Fruit fly (Drosophila melanogaster) whole organism, embryonic: ENCODE results near the gene CG8319.

Experiments used
- B-H1 ChIP-seq: fragments of 200-800 bp; sonication (Bioruptor generic); IDR thresholded peaks from 3 replicates; pipeline ENCODE4 v1.3.6; 2022; ENCODE audit warnings: missing biosample characterization, missing genetic modification characterization
- Bdp1 ChIP-seq: fragments of 200-800 bp; sonication (Bioruptor generic); optimal IDR thresholded peaks from 3 replicates; lab custom pipeline; 2016; ENCODE audit warnings: missing biosample characterization, missing genetic modification characterization
- Bgb ChIP-seq: fragments of 200-800 bp; sonication (Bioruptor generic); IDR thresholded peaks from 2 replicates; pipeline ENCODE4 v1.3.6; 2022; ENCODE audit warnings: missing biosample characterization, missing genetic modification characterization; ENCODE audit not compliant: partially characterized antibody
- CG11085 ChIP-seq: fragments of 200-800 bp; sonication (Bioruptor generic); IDR thresholded peaks from 2 replicates; pipeline ENCODE4 v1.3.6; 2022; ENCODE audit warnings: missing biosample characterization, missing genetic modification characterization
- CG11456 ChIP-seq: fragments of 200-800 bp; sonication (Bioruptor generic); IDR thresholded peaks from 3 replicates; pipeline ENCODE4 v1.3.6; 2022; ENCODE audit warnings: missing biosample characterization, missing genetic modification characterization
- CG14014 ChIP-seq: fragments of 200-800 bp; sonication (Bioruptor generic); IDR thresholded peaks from 2 replicates; pipeline ENCODE4 v1.3.6; 2022; ENCODE audit warnings: missing biosample characterization, missing genetic modification characterization
- CG15479 ChIP-seq: fragments of 200-800 bp; sonication (Bioruptor generic); optimal IDR thresholded peaks from 3 replicates; lab custom pipeline; 2019; ENCODE audit warnings: missing biosample characterization, mild to moderate bottlenecking, missing genetic modification characterization, moderate library complexity
- CG1603 ChIP-seq: fragments of 200-800 bp; sonication (Bioruptor generic); optimal IDR thresholded peaks from 2 replicates; lab custom pipeline; 2019; ENCODE audit warnings: missing biosample characterization, mild to moderate bottlenecking, missing genetic modification characterization, moderate library complexity
- CG2116 ChIP-seq: fragments of 200-800 bp; sonication (Bioruptor generic); optimal IDR thresholded peaks from 3 replicates; lab custom pipeline; 2018; ENCODE audit warnings: missing biosample characterization, mild to moderate bottlenecking, missing genetic modification characterization
- CG31441 ChIP-seq: fragments of 200-800 bp; sonication (Bioruptor generic); IDR thresholded peaks from 2 replicates; pipeline ENCODE4 v1.3.6; 2022; ENCODE audit warnings: missing biosample characterization, missing genetic modification characterization
- CG32772 ChIP-seq: fragments of 200-800 bp; sonication (Bioruptor generic); IDR thresholded peaks from 2 replicates; pipeline ENCODE4 v1.3.6; 2022; ENCODE audit warnings: missing biosample characterization, missing genetic modification characterization
- CG34376 ChIP-seq: fragments of 200-800 bp; sonication (Bioruptor generic); optimal IDR thresholded peaks from 2 replicates; lab custom pipeline; 2018; ENCODE audit warnings: missing biosample characterization, mild to moderate bottlenecking, missing genetic modification characterization
- CG3995 ChIP-seq: fragments of 200-800 bp; sonication (Bioruptor generic); optimal IDR thresholded peaks from 3 replicates; lab custom pipeline; 2016; ENCODE audit warnings: missing biosample characterization, missing genetic modification characterization
- CG4404 ChIP-seq: fragments of 200-800 bp; sonication (Bioruptor generic); IDR thresholded peaks from 2 replicates; pipeline ENCODE4 v1.3.6; 2022; ENCODE audit warnings: missing biosample characterization, missing genetic modification characterization
- CG6765 ChIP-seq: fragments of 200-800 bp; sonication (Bioruptor generic); optimal IDR thresholded peaks from 3 replicates; lab custom pipeline; 2017; ENCODE audit warnings: missing biosample characterization, mild to moderate bottlenecking, missing genetic modification characterization
- Doc3 ChIP-seq: fragments of 200-800 bp; sonication (Bioruptor generic); IDR thresholded peaks from 3 replicates; pipeline ENCODE4 v1.3.6; 2022; ENCODE audit warnings: missing biosample characterization, missing genetic modification characterization; ENCODE audit not compliant: partially characterized antibody
- GATAe ChIP-seq: fragments of 200-800 bp; sonication (Bioruptor generic); conservative IDR thresholded peaks from 2 replicates; pipeline ENCODE4 v1.3.6; 2022; ENCODE audit warnings: missing biosample characterization, missing genetic modification characterization
- Gug ChIP-seq: fragments of 200-800 bp; sonication (Bioruptor generic); IDR thresholded peaks from 4 replicates; pipeline ENCODE4 v1.3.6; 2022; ENCODE audit warnings: missing biosample characterization, missing genetic modification characterization
- H2.0 ChIP-seq: fragments of 200-800 bp; sonication (Bioruptor generic); IDR thresholded peaks from 2 replicates; pipeline ENCODE4 v1.3.6; 2022; ENCODE audit warnings: missing biosample characterization, missing genetic modification characterization
- Hmx ChIP-seq: fragments of 200-800 bp; sonication (Bioruptor generic); optimal IDR thresholded peaks from 2 replicates; lab custom pipeline; 2016; ENCODE audit warnings: missing biosample characterization, missing genetic modification characterization
- MESR4 ChIP-seq: fragments of 200-800 bp; sonication (Bioruptor generic); optimal IDR thresholded peaks from 2 replicates; lab custom pipeline; 2018; ENCODE audit warnings: missing biosample characterization, mild to moderate bottlenecking, missing genetic modification characterization, moderate library complexity
- Meics ChIP-seq: fragments of 200-800 bp; sonication (Bioruptor generic); optimal IDR thresholded peaks from 2 replicates; lab custom pipeline; 2017; ENCODE audit warnings: missing biosample characterization, mild to moderate bottlenecking, missing genetic modification characterization
- Myb ChIP-seq: fragments of 200-800 bp; sonication (Bioruptor generic); optimal IDR thresholded peaks from 2 replicates; lab custom pipeline; 2016; ENCODE audit warnings: missing biosample characterization, missing genetic modification characterization
- NC2β ChIP-seq: fragments of 200-800 bp; sonication (Bioruptor generic); optimal IDR thresholded peaks from 2 replicates; lab custom pipeline; 2016; ENCODE audit warnings: missing biosample characterization, missing genetic modification characterization
- Oaz ChIP-seq: fragments of 200-800 bp; sonication (Bioruptor generic); IDR thresholded peaks from 2 replicates; pipeline ENCODE4 v1.3.6; 2022; ENCODE audit warnings: missing biosample characterization, missing genetic modification characterization
- Opbp ChIP-seq: fragments of 200-800 bp; sonication (Bioruptor generic); IDR thresholded peaks from 3 replicates; pipeline ENCODE4 v1.3.6; 2022; ENCODE audit warnings: missing biosample characterization, missing genetic modification characterization; ENCODE audit not compliant: partially characterized antibody
- PHDP ChIP-seq: fragments of 200-800 bp; sonication (Bioruptor generic); optimal IDR thresholded peaks from 3 replicates; lab custom pipeline; 2018; ENCODE audit warnings: missing biosample characterization, mild to moderate bottlenecking, missing genetic modification characterization, moderate library complexity
- Rx ChIP-seq: fragments of 200-800 bp; sonication (Bioruptor generic); IDR thresholded peaks from 2 replicates; pipeline ENCODE4 v1.3.6; 2022; ENCODE audit warnings: missing biosample characterization, missing genetic modification characterization
- Sox102F ChIP-seq: fragments of 200-800 bp; sonication (Bioruptor generic); optimal IDR thresholded peaks from 2 replicates; lab custom pipeline; 2018; ENCODE audit warnings: missing biosample characterization, mild to moderate bottlenecking, missing genetic modification characterization, moderate library complexity
- Vsx1 ChIP-seq: fragments of 200-800 bp; sonication (Bioruptor generic); optimal IDR thresholded peaks from 2 replicates; lab custom pipeline; 2017; ENCODE audit warnings: missing biosample characterization, mild to moderate bottlenecking, missing genetic modification characterization, missing genetic modification reagents
- bab2 ChIP-seq: fragments of 200-800 bp; sonication (Bioruptor generic); optimal IDR thresholded peaks from 2 replicates; lab custom pipeline; 2016; ENCODE audit warnings: missing biosample characterization, missing genetic modification characterization
- corto ChIP-seq: fragments of 200-800 bp; sonication (Bioruptor generic); optimal IDR thresholded peaks from 2 replicates; lab custom pipeline; 2016; ENCODE audit warnings: missing biosample characterization, mild to moderate bottlenecking, missing genetic modification characterization, moderate library complexity
- crol ChIP-seq: fragments of 200-800 bp; sonication (Bioruptor generic); IDR thresholded peaks from 2 replicates; pipeline ENCODE4 v1.3.6; 2022; ENCODE audit warnings: missing biosample characterization, missing genetic modification characterization
- danr ChIP-seq: fragments of 200-800 bp; sonication (Bioruptor generic); IDR thresholded peaks from 2 replicates; pipeline ENCODE4 v1.3.6; 2022; ENCODE audit warnings: missing biosample characterization, missing genetic modification characterization
- fd96Cb ChIP-seq: fragments of 200-800 bp; sonication (Bioruptor generic); optimal IDR thresholded peaks from 2 replicates; lab custom pipeline; 2018; ENCODE audit warnings: missing biosample characterization, mild to moderate bottlenecking, missing genetic modification characterization, moderate library complexity
- ftz-f1 ChIP-seq: fragments of 200-800 bp; sonication (Bioruptor generic); optimal IDR thresholded peaks from 2 replicates; lab custom pipeline; 2016; ENCODE audit warnings: missing biosample characterization, missing genetic modification characterization
- grau ChIP-seq: fragments of 200-800 bp; optimal IDR thresholded peaks from 3 replicates; lab custom pipeline; 2019; ENCODE audit warnings: missing biosample characterization, mild to moderate bottlenecking, missing genetic modification characterization, moderate library complexity
- grn ChIP-seq: fragments of 200-800 bp; sonication (Bioruptor generic); optimal IDR thresholded peaks from 3 replicates; lab custom pipeline; 2017; ENCODE audit warnings: missing biosample characterization, missing genetic modification characterization
- gsb ChIP-seq: fragments of 200-800 bp; sonication (Bioruptor generic); IDR thresholded peaks from 2 replicates; pipeline ENCODE4 v1.3.6; 2022; ENCODE audit warnings: missing biosample characterization, missing genetic modification characterization
- hth ChIP-seq: fragments of >200 bp; optimal IDR thresholded peaks from 2 replicates; lab custom pipeline; 2017; ENCODE audit warnings: inconsistent platforms
- jing ChIP-seq: fragments of 200-800 bp; sonication (Bioruptor generic); optimal IDR thresholded peaks from 2 replicates; lab custom pipeline; 2018; ENCODE audit warnings: missing biosample characterization, mild to moderate bottlenecking, missing genetic modification characterization
- mam ChIP-seq: fragments of 200-800 bp; sonication (Bioruptor generic); optimal IDR thresholded peaks from 3 replicates; lab custom pipeline; 2016; ENCODE audit warnings: missing biosample characterization, missing genetic modification characterization
- nmo ChIP-seq: fragments of 200-800 bp; sonication (Bioruptor generic); optimal IDR thresholded peaks from 2 replicates; lab custom pipeline; 2018; ENCODE audit warnings: missing biosample characterization, mild to moderate bottlenecking, missing genetic modification characterization, moderate library complexity
- pita ChIP-seq: fragments of 200-800 bp; sonication (Bioruptor generic); optimal IDR thresholded peaks from 2 replicates; lab custom pipeline; 2017; ENCODE audit warnings: missing biosample characterization, mild to moderate bottlenecking, missing genetic modification characterization
- pros ChIP-seq: fragments of 200-800 bp; sonication (Bioruptor generic); optimal IDR thresholded peaks from 3 replicates; lab custom pipeline; 2019; ENCODE audit warnings: missing biosample characterization, mild to moderate bottlenecking, missing genetic modification characterization, moderate library complexity
- repo ChIP-seq: fragments of 200-800 bp; sonication (Bioruptor generic); optimal IDR thresholded peaks from 2 replicates; lab custom pipeline; 2016; ENCODE audit warnings: missing biosample characterization, missing genetic modification characterization
- sob ChIP-seq: fragments of 200-800 bp; sonication (Bioruptor generic); IDR thresholded peaks from 2 replicates; pipeline ENCODE4 v1.3.6; 2022; ENCODE audit warnings: missing biosample characterization, missing genetic modification characterization
- ssp ChIP-seq: fragments of 200-800 bp; sonication (Bioruptor generic); IDR thresholded peaks from 2 replicates; pipeline ENCODE4 v1.3.6; 2022; ENCODE audit warnings: missing biosample characterization, missing genetic modification characterization
- tin ChIP-seq: fragments of 200-800 bp; sonication (Bioruptor generic); optimal IDR thresholded peaks from 3 replicates; lab custom pipeline; 2016; ENCODE audit warnings: missing biosample characterization, missing genetic modification characterization
- tup ChIP-seq: fragments of 200-800 bp; sonication (Bioruptor generic); optimal IDR thresholded peaks from 2 replicates; lab custom pipeline; 2016; ENCODE audit warnings: missing biosample characterization, mild to moderate bottlenecking, missing genetic modification characterization, moderate library complexity
- vvl ChIP-seq: fragments of 200-800 bp; sonication (Bioruptor generic); IDR thresholded peaks from 2 replicates; pipeline ENCODE4 v1.3.6; 2022; ENCODE audit warnings: missing biosample characterization, missing genetic modification characterization

The CG8319 gene

DNA sequence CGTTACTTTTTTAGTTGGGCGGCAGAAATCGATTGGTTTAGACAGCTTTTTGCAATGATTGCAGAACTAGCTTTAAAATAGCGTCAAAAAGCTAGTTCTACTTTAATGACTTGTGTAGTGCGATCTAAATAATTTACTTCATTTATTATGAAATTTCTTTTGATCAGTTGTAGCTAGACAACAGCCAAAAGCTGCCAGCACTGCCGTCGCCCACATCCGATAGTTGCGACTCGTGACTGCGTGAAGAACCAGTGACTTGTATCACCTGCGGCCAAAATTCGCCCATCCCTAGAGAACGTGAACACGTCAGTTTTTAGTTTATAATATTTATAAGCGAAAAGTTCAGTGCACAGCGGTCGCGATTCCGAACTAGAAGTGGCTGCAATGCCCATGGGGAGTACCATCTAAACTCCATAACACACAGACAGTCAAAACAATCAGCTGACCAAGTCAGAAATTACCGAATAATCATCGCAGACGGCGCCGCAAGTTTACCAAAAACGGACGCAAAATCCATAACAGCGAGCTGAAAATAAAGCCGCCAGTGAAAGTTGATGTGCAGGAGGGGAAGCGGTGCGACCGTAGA is 40.4 kb upstream of the CG8319 start, which contains the start of gene P58IPK (continued):
- peak; percentile 98 for TF ChIP-seq Bgb (GFP tag; lab: Robert Waterston, UW)
- TF ChIP-seq fd96Cb (tag; lab: Kevin White, UChicago): peak; percentile 9
- no peak for TF ChIP-seq jing (GFP tag; lab: Kevin White, UChicago)
- TF ChIP-seq ssp (GFP tag; lab: Robert Waterston, UW): peak; percentile 76
- TF ChIP-seq hth (lab: Kevin White, UChicago): no peak
- peak; percentile 69 for TF ChIP-seq Bdp1 (GFP tag; lab: Kevin White, UChicago)
- peak; percentile 35 for TF ChIP-seq repo (GFP tag; lab: Kevin White, UChicago)
- TF ChIP-seq MESR4 (GFP tag; lab: Kevin White, UChicago): peak; percentile 83
- TF ChIP-seq PHDP (tag; lab: Kevin White, UChicago): peak; percentile 36
- TF ChIP-seq Opbp (GFP tag; lab: Robert Waterston, UW): peak; percentile 96
- no peak for TF ChIP-seq B-H1
- TF ChIP-seq Gug (GFP tag; lab: Robert Waterston, UW): peak; percentile 89
- no peak for TF ChIP-seq GATAe (GFP tag; lab: Robert Waterston, UW)
- TF ChIP-seq tin (GFP tag; lab: Kevin White, UChicago): peak; percentile 69
- TF ChIP-seq Doc3: peak; percentile 87
- TF ChIP-seq danr (GFP tag; lab: Robert Waterston, UW): no peak
- peak; percentile 56 for TF ChIP-seq Meics
- TF ChIP-seq corto (GFP tag; lab: Kevin White, UChicago): no peak
- TF ChIP-seq CG1603: peak; percentile 80
- TF ChIP-seq grn: peak; percentile 6
- no peak for TF ChIP-seq CG6765
- TF ChIP-seq CG11085 (GFP tag; lab: Robert Waterston, UW): no peak
- TF ChIP-seq CG2116: peak; percentile 90
- peak; percentile 57 for TF ChIP-seq CG34376 (GFP tag; lab: Kevin White, UChicago)
- peak; percentile 94 for TF ChIP-seq Myb (GFP tag; lab: Kevin White, UChicago)
- TF ChIP-seq CG11456 (GFP tag; lab: Robert Waterston, UW): peak; percentile 85; the same call in 2 of the 3 replicates
- TF ChIP-seq mam (GFP tag; lab: Kevin White, UChicago): peak; percentile 85
- no peak for TF ChIP-seq Vsx1
- TF ChIP-seq vvl (GFP tag; lab: Robert Waterston, UW): peak; percentile 81
- peak; percentile 64 for TF ChIP-seq grau (tag; lab: Kevin White, UChicago)
- peak; percentile 59 for TF ChIP-seq H2.0 (GFP tag; lab: Robert Waterston, UW)
- peak; percentile 70 for TF ChIP-seq bab2 (GFP tag; lab: Kevin White, UChicago)
- peak; percentile 94 for TF ChIP-seq CG31441 (GFP tag; lab: Robert Waterston, UW)
- peak; percentile 38; the same call in 1 of the 2 replicates for TF ChIP-seq crol (GFP tag; lab: Robert Waterston, UW)
- TF ChIP-seq CG15479 (GFP tag; lab: Kevin White, UChicago): no peak
- no peak for TF ChIP-seq Hmx
- 0 out of 2 replicates have a peak, but pooled peaks have one; percentile 13 for TF ChIP-seq CG32772 (GFP tag; lab: Robert Waterston, UW)
- peak; percentile 56 for TF ChIP-seq CG14014 (GFP tag; lab: Robert Waterston, UW)
- TF ChIP-seq nmo (GFP tag; lab: Kevin White, UChicago): peak; percentile 78
- TF ChIP-seq pros (GFP tag; lab: Kevin White, UChicago): no peak
- peak; percentile 64; the same call in 1 of the 2 replicates for TF ChIP-seq Rx
- peak; percentile 59 for TF ChIP-seq ftz-f1 (GFP tag; lab: Kevin White, UChicago)
- TF ChIP-seq gsb (GFP tag; lab: Robert Waterston, UW): no peak
- no peak for TF ChIP-seq Sox102F (GFP tag; lab: Kevin White, UChicago)
- peak; percentile 50; the same call in 1 of the 2 replicates for TF ChIP-seq CG4404 (GFP tag; lab: Robert Waterston, UW)
- TF ChIP-seq sob (GFP tag; lab: Robert Waterston, UW): peak; percentile 63
- no peak for TF ChIP-seq tup (GFP tag; lab: Kevin White, UChicago)
- TF ChIP-seq Oaz (GFP tag; lab: Robert Waterston, UW): no peak
- peak; percentile 100 for TF ChIP-seq CG3995 (GFP tag; lab: Kevin White, UChicago)
- TF ChIP-seq NC2β (GFP tag; lab: Kevin White, UChicago): peak; percentile 47
- no peak for TF ChIP-seq pita (GFP tag; lab: Kevin White, UChicago)
